Worm (Caenorhabditis elegans) whole organism, L2 larva: ENCODE data around the gene fbxa-136.

Experiments
- dmd-4 ChIP-seq: sonication (generic microtip); optimal IDR thresholded peaks from 2 replicates; lab custom pipeline; 2017; ENCODE audit warnings: missing biosample characterization, missing genetic modification characterization
- lin-11 ChIP-seq: fragments of 150-350 bp; sonication (generic microtip); optimal IDR thresholded peaks from 2 replicates; lab custom pipeline; 2014; ENCODE audit warnings: missing biosample characterization, missing genetic modification characterization, inconsistent platforms, mixed read lengths
- lin-13 ChIP-seq: fragments of 150-350 bp; optimal IDR thresholded peaks from 2 replicates; lab custom pipeline; 2014; ENCODE audit warnings: missing biosample characterization, missing genetic modification reagents, missing genetic modification characterization
- mbf-1 ChIP-seq: sonication (generic microtip); optimal IDR thresholded peaks from 2 replicates; lab custom pipeline; 2017; ENCODE audit warnings: missing biosample characterization, missing genetic modification characterization
- nhr-12 ChIP-seq: fragments of 150-350 bp; optimal IDR thresholded peaks from 2 replicates; lab custom pipeline; 2014; ENCODE audit warnings: missing biosample characterization, missing genetic modification characterization
- sem-4 ChIP-seq: fragments of 150-350 bp; optimal IDR thresholded peaks from 2 replicates; lab custom pipeline; 2014; ENCODE audit warnings: missing biosample characterization, missing genetic modification reagents, missing genetic modification characterization
- sma-3 ChIP-seq: sonication (generic microtip); optimal IDR thresholded peaks from 2 replicates; lab custom pipeline; 2016; ENCODE audit warnings: missing genetic modification reagents, missing genetic modification characterization, missing compliant biosample characterization
- unc-55 ChIP-seq: fragments of 150-350 bp; sonication (generic microtip); optimal IDR thresholded peaks from 3 replicates; lab custom pipeline; 2014; ENCODE audit warnings: missing biosample characterization, missing genetic modification reagents, missing genetic modification characterization
- zag-1 ChIP-seq: fragments of 150-350 bp; optimal IDR thresholded peaks from 2 replicates; lab custom pipeline; 2014; ENCODE audit warnings: missing biosample characterization, missing genetic modification characterization

fbxa-136 gene

ce11 chrV:17566850-17567249, 46.0 kb downstream of the fbxa-136 start, which contains the start of gene C38D9.2:
Gene C38D9.2, plus strand, starts transcription at chrV:17567150.
- no peak for TF ChIP-seq sem-4 (tag; lab: Kevin White, UChicago)
- TF ChIP-seq unc-55, result no peak
- no peak for TF ChIP-seq zag-1 (tag; lab: Kevin White, UChicago)
- no peak for TF ChIP-seq lin-13
- no peak for TF ChIP-seq mbf-1 (tag; lab: Kevin White, UChicago)
- no peak for TF ChIP-seq sma-3 (GFP tag; lab: Kevin White, UChicago)
- TF ChIP-seq dmd-4 (tag; lab: Kevin White, UChicago), result no peak
- no peak for TF ChIP-seq nhr-12 (tag; lab: Kevin White, UChicago)
- TF ChIP-seq lin-11 (tag; lab: Kevin White, UChicago), result no peak
- TF ChIP-seq, all 48 proteins: peak for 0
